Worm (Caenorhabditis elegans): ENCODE measurements around the gene rde-8.

The rde-8 gene

DNA sequence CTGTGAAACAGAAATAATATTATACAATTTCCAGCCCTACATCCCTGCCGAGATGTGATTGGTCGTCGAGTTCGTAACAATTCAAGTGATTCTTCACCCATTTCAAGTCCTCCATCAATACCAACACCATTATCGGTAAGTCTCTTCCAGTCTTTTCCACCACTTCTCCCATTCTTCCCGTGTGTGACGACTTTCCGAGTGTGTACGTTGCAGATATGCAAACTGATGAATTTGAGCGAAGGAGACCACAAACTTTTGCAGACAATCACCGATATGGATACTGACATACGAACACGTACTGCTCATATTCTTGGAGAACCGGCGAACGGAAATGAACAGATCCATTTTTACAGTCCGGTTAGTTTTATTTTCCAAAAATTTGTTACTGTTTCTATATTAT lies 51.5 kb downstream of the rde-8 start:
- no peak for TF ChIP-seq T22C8.4 (GFP tag; IDR thresholded peaks at IDR 0.05)
